Worm (Caenorhabditis elegans) whole organism, L1 larva: ENCODE data around the gene C27B7.7.

ENCODE experiments used
- C04F5.9 ChIP-seq: sonication (generic microtip); optimal IDR thresholded peaks from 2 replicates; lab custom pipeline; 2016; ENCODE audit warnings: missing genetic modification characterization, missing compliant biosample characterization
- C16A3.4 ChIP-seq: fragments of 150-350 bp; optimal IDR thresholded peaks from 2 replicates; lab custom pipeline; 2014; ENCODE audit warnings: missing biosample characterization, missing genetic modification characterization
- C34B4.2 ChIP-seq: sonication (generic microtip); optimal IDR thresholded peaks from 2 replicates; lab custom pipeline; 2017; ENCODE audit warnings: mild to moderate bottlenecking, missing genetic modification characterization, missing compliant biosample characterization
- aly-2 ChIP-seq: fragments of 150-350 bp; optimal IDR thresholded peaks from 2 replicates; lab custom pipeline; 2014; ENCODE audit warnings: missing biosample characterization, missing genetic modification characterization
- ceh-63 ChIP-seq: fragments of 200-800 bp; sonication (Bioruptor generic); optimal IDR thresholded peaks from 2 replicates; lab custom pipeline; 2018; ENCODE audit warnings: mild to moderate bottlenecking, missing genetic modification characterization, missing compliant biosample characterization
- ceh-8 ChIP-seq: fragments of 200-800 bp; sonication (Bioruptor generic); optimal IDR thresholded peaks from 2 replicates; lab custom pipeline; 2018; ENCODE audit warnings: mild to moderate bottlenecking, missing genetic modification characterization, moderate library complexity, missing compliant biosample characterization
- ceh-82 ChIP-seq, 3 experiments: fragments of 150-350 bp in 1 of 3; sonication (generic microtip) in 2 of 3; optimal IDR thresholded peaks; 2 replicates each; lab custom pipeline; 2014 to 2017; ENCODE audit warnings: missing biosample characterization in 3 of 3, missing genetic modification characterization in 3 of 3
- ces-1 ChIP-seq: fragments of 150-350 bp; optimal IDR thresholded peaks from 2 replicates; lab custom pipeline; 2014; ENCODE audit warnings: missing biosample characterization, missing genetic modification reagents, missing genetic modification characterization
- dpl-1 ChIP-seq, 3 experiments: fragments of 150-350 bp in 2 of 3; sonication (generic microtip) in 1 of 3; optimal IDR thresholded peaks; 2 replicates each; lab custom pipeline; 2014 to 2017; ENCODE audit warnings: missing biosample characterization in 3 of 3, missing genetic modification characterization in 3 of 3, missing genetic modification reagents in 3 of 3
- efl-3 ChIP-seq: fragments of 200-800 bp; sonication (Bioruptor generic); optimal IDR thresholded peaks from 2 replicates; lab custom pipeline; 2018; ENCODE audit warnings: mild to moderate bottlenecking, missing genetic modification characterization, missing compliant biosample characterization
- elt-2 ChIP-seq: sonication (generic microtip); optimal IDR thresholded peaks from 2 replicates; lab custom pipeline; 2016; ENCODE audit warnings: missing genetic modification characterization, mild to moderate bottlenecking, inconsistent platforms, missing compliant biosample characterization, missing genetic modification reagents
- elt-3 ChIP-seq, 6 experiments: fragments of 150-350 bp in 1 of 6; sonication (generic microtip); optimal IDR thresholded peaks; 2 replicates each; lab custom pipeline; 2017 to 2018; ENCODE audit warnings: missing biosample characterization in 6 of 6, missing genetic modification characterization in 6 of 6, inconsistent platforms in 1 of 6
- ets-5 ChIP-seq: fragments of 200-800 bp; sonication (Bioruptor generic); IDR thresholded peaks from 2 replicates; pipeline ENCODE4 v1.3.6; 2022; ENCODE audit warnings: missing genetic modification characterization, missing compliant biosample characterization
- fkh-4 ChIP-seq: sonication (generic microtip); optimal IDR thresholded peaks from 2 replicates; lab custom pipeline; 2016; ENCODE audit warnings: missing compliant biosample characterization, missing genetic modification characterization, borderline replicate concordance
- fos-1 ChIP-seq: fragments of 150-350 bp; optimal IDR thresholded peaks from 2 replicates; lab custom pipeline; 2014; ENCODE audit warnings: missing biosample characterization, missing genetic modification characterization
- hlh-4 ChIP-seq: sonication (generic microtip); optimal IDR thresholded peaks from 2 replicates; lab custom pipeline; 2016; ENCODE audit warnings: mild to moderate bottlenecking, missing genetic modification characterization, missing compliant biosample characterization
- irx-1 ChIP-seq: sonication (generic microtip); optimal IDR thresholded peaks from 2 replicates; lab custom pipeline; 2016; ENCODE audit warnings: missing genetic modification characterization, missing compliant biosample characterization
- isw-1 ChIP-seq: fragments of 200-800 bp; sonication (Bioruptor generic); IDR thresholded peaks from 2 replicates; pipeline ENCODE4 v1.3.6; 2022; ENCODE audit warnings: missing genetic modification characterization, missing compliant biosample characterization
- jun-1 ChIP-seq: fragments of 150-350 bp; optimal IDR thresholded peaks from 2 replicates; lab custom pipeline; 2014; ENCODE audit warnings: missing biosample characterization, missing genetic modification reagents, missing genetic modification characterization
- lin-14 ChIP-seq: fragments of 200-800 bp; sonication (Bioruptor generic); optimal IDR thresholded peaks from 2 replicates; lab custom pipeline; 2018; ENCODE audit warnings: mild to moderate bottlenecking, missing genetic modification characterization, moderate library complexity, missing compliant biosample characterization
- lin-15B ChIP-seq: fragments of 150-350 bp; sonication (generic microtip); optimal IDR thresholded peaks from 3 replicates; lab custom pipeline; 2014; ENCODE audit warnings: missing biosample characterization, missing genetic modification characterization
- lin-35 ChIP-seq, 2 experiments: fragments of 150-350 bp; optimal IDR thresholded peaks; 2 replicates each; lab custom pipeline; 2014; ENCODE audit warnings: missing biosample characterization in 2 of 2, missing genetic modification characterization in 2 of 2, missing genetic modification reagents in 2 of 2
- lin-39 ChIP-seq: fragments of 150-350 bp; optimal IDR thresholded peaks from 2 replicates; lab custom pipeline; 2014; ENCODE audit warnings: missing biosample characterization, missing genetic modification reagents, missing genetic modification characterization
- lir-3 ChIP-seq: sonication (generic microtip); optimal IDR thresholded peaks from 2 replicates; lab custom pipeline; 2016; ENCODE audit warnings: mild to moderate bottlenecking, missing genetic modification characterization, moderate library complexity, missing compliant biosample characterization; ENCODE audit not compliant: poor library complexity
- lsy-2 ChIP-seq, 2 experiments: fragments of 150-350 bp; optimal IDR thresholded peaks; 2 replicates each; lab custom pipeline; 2014; ENCODE audit warnings: missing biosample characterization in 2 of 2, missing genetic modification characterization in 2 of 2
- mef-2 ChIP-seq: fragments of 150-350 bp; optimal IDR thresholded peaks from 2 replicates; lab custom pipeline; 2014; ENCODE audit warnings: missing biosample characterization, missing genetic modification characterization
- nhr-28 ChIP-seq: fragments of 150-350 bp; optimal IDR thresholded peaks from 2 replicates; lab custom pipeline; 2014; ENCODE audit warnings: missing biosample characterization, missing genetic modification characterization
- nhr-71 ChIP-seq: sonication (generic microtip); optimal IDR thresholded peaks from 2 replicates; lab custom pipeline; 2016; ENCODE audit warnings: mild to moderate bottlenecking, missing genetic modification characterization, moderate library complexity, missing compliant biosample characterization
- nhr-77 ChIP-seq: fragments of 150-350 bp; optimal IDR thresholded peaks from 2 replicates; lab custom pipeline; 2014; ENCODE audit warnings: missing biosample characterization, missing genetic modification characterization
- nhr-84 ChIP-seq: sonication (generic microtip); optimal IDR thresholded peaks from 2 replicates; lab custom pipeline; 2017; ENCODE audit warnings: missing biosample characterization, missing genetic modification characterization
- nhr-85 ChIP-seq: sonication (generic microtip); peaks from one replicate; lab custom pipeline; 2016; ENCODE audit warnings: missing genetic modification characterization, inconsistent platforms, missing compliant biosample characterization
- nhr-90 ChIP-seq: sonication (generic microtip); optimal IDR thresholded peaks from 2 replicates; lab custom pipeline; 2016; ENCODE audit warnings: mild to moderate bottlenecking, missing genetic modification characterization, missing compliant biosample characterization; ENCODE audit not compliant: poor library complexity
- rnt-1 ChIP-seq: sonication (generic microtip); optimal IDR thresholded peaks from 2 replicates; lab custom pipeline; 2016; ENCODE audit warnings: mild to moderate bottlenecking, missing genetic modification characterization, moderate library complexity, missing compliant biosample characterization
- sox-4 ChIP-seq: sonication (generic microtip); optimal IDR thresholded peaks from 2 replicates; lab custom pipeline; 2016; ENCODE audit warnings: missing genetic modification characterization, missing compliant biosample characterization
- sup-37 ChIP-seq: fragments of 200-800 bp; sonication (Bioruptor generic); optimal IDR thresholded peaks from 2 replicates; lab custom pipeline; 2018; ENCODE audit warnings: mild to moderate bottlenecking, missing genetic modification characterization, missing compliant biosample characterization
- swsn-7 ChIP-seq: sonication (generic microtip); optimal IDR thresholded peaks from 2 replicates; lab custom pipeline; 2016; ENCODE audit warnings: missing genetic modification characterization, missing compliant biosample characterization
- tlp-1 ChIP-seq: fragments of 150-350 bp; optimal IDR thresholded peaks from 2 replicates; lab custom pipeline; 2014; ENCODE audit warnings: missing biosample characterization, missing genetic modification characterization
- unc-30 ChIP-seq: sonication (generic microtip); optimal IDR thresholded peaks from 2 replicates; lab custom pipeline; 2017; ENCODE audit warnings: missing biosample characterization, missing genetic modification characterization
- unc-62 ChIP-seq: fragments of 150-350 bp; optimal IDR thresholded peaks from 2 replicates; lab custom pipeline; 2014; ENCODE audit warnings: missing biosample characterization, missing genetic modification reagents, missing genetic modification characterization
- unc-86 ChIP-seq: sonication (generic microtip); optimal IDR thresholded peaks from 2 replicates; lab custom pipeline; 2016; ENCODE audit warnings: missing genetic modification characterization, missing compliant biosample characterization
- unc-98 ChIP-seq: fragments of 200-800 bp; sonication (Bioruptor generic); IDR thresholded peaks from 2 replicates; pipeline ENCODE4 v1.3.6; 2022; ENCODE audit warnings: missing genetic modification characterization, missing compliant biosample characterization
- vab-15 ChIP-seq: sonication (generic microtip); optimal IDR thresholded peaks from 2 replicates; lab custom pipeline; 2017; ENCODE audit warnings: missing genotype, mild to moderate bottlenecking, missing genetic modification characterization, missing compliant biosample characterization
- xbp-1 ChIP-seq: sonication (generic microtip); optimal IDR thresholded peaks from 2 replicates; lab custom pipeline; 2016; ENCODE audit warnings: missing genetic modification characterization, missing compliant biosample characterization
- zag-1 ChIP-seq: fragments of 150-350 bp; optimal IDR thresholded peaks from 2 replicates; lab custom pipeline; 2014; ENCODE audit warnings: missing biosample characterization, missing genetic modification characterization
- zip-4 ChIP-seq: fragments of 200-800 bp; sonication (Bioruptor generic); optimal IDR thresholded peaks from 2 replicates; lab custom pipeline; 2018; ENCODE audit warnings: mild to moderate bottlenecking, missing genetic modification characterization, moderate library complexity, missing compliant biosample characterization
- ztf-4 ChIP-seq: fragments of 150-350 bp; optimal IDR thresholded peaks from 2 replicates; lab custom pipeline; 2014; ENCODE audit warnings: missing biosample characterization, missing genetic modification characterization

Gene C27B7.7

DNA sequence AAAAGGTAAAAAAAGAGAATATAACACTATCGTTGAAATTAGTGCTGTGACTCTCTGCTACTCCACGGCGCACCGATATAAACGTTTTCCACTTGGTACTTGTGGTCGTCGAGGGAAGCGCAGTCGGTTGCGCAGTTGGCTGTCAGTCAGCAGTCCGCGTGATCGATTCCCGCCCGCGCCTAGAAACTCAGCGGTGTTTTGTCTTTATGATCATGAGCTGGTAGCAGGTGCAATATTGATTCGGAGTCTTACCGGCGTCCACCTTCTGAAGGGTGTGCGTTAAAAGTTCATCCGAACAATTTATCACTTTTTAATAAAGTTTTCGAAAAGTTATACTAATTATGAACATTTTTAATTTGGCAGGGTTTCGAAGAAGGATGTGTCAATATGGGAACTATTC, 20.2 kb downstream of the C27B7.7 start (continued):
- TF ChIP-seq elt-2 (tag; lab: Kevin White, UChicago) (peak; percentile 72), aly-2 (tag; lab: Kevin White, UChicago) (peak; percentile 50), ztf-4 (tag; lab: Kevin White, UChicago) (peak; percentile 64), ceh-63 (GFP tag; lab: Kevin White, UChicago) (no peak), dpl-1 (GFP tag; optimal IDR thresholded peaks at IDR 0.05; lab: Kevin White, UChicago) (peak in 2 of 3 experiments; percentile 53 to 55), jun-1 (peak; percentile 61), isw-1 (no peak; the same call in 1 of the 2 replicates), ceh-8 (GFP tag; lab: Kevin White, UChicago) (peak; percentile 60), lin-15B (tag; lab: Kevin White, UChicago) (no peak), nhr-85 (peak; percentile 81), lsy-2 (tag; optimal IDR thresholded peaks at IDR 0.05; lab: Kevin White, UChicago) (peak; percentile 58 to 72), ces-1 (GFP tag; lab: Kevin White, UChicago) (no peak), nhr-90 (tag; lab: Kevin White, UChicago) (peak; percentile 82), mef-2 (no peak), fos-1 (tag; lab: Kevin White, UChicago) (peak; percentile 64), lir-3 (tag; lab: Kevin White, UChicago) (peak; percentile 51), unc-98 (GFP tag; lab: Robert Waterston, UW) (peak; percentile 48; the same call in 1 of the 2 replicates), swsn-7 (tag; lab: Kevin White, UChicago) (peak; percentile 77), ceh-82 (tag; optimal IDR thresholded peaks at IDR 0.05; lab: Kevin White, UChicago) (peak; percentile 55 to 62 (median 60)), elt-3 (tag; optimal IDR thresholded peaks at IDR 0.05; lab: Kevin White, UChicago) (peak in 1 of 6 experiments; percentile 75), xbp-1 (tag; lab: Kevin White, UChicago) (peak; percentile 79), efl-3 (GFP tag; lab: Kevin White, UChicago) (peak; percentile 24), nhr-77 (peak; percentile 55), sox-4 (tag; lab: Kevin White, UChicago) (no peak), nhr-84 (no peak), vab-15 (tag; lab: Kevin White, UChicago) (no peak), lin-14 (GFP tag; lab: Kevin White, UChicago) (peak; percentile 72), tlp-1 (tag; lab: Kevin White, UChicago) (no peak), zag-1 (tag; lab: Kevin White, UChicago) (no peak), irx-1 (peak; percentile 56), unc-86 (peak; percentile 43), zip-4 (peak; percentile 13), lin-39 (tag; lab: Kevin White, UChicago) (no peak), rnt-1 (peak; percentile 84), sup-37 (peak; percentile 49), hlh-4 (tag; lab: Kevin White, UChicago) (no peak), C34B4.2 (tag; lab: Kevin White, UChicago) (no peak), lin-35 (GFP tag; optimal IDR thresholded peaks at IDR 0.05; lab: Kevin White, UChicago) (peak; percentile 52 to 81), nhr-28 (tag; lab: Kevin White, UChicago) (no peak), unc-62 (GFP tag; lab: Kevin White, UChicago) (no peak), C16A3.4 (peak; percentile 76), C04F5.9 (peak; percentile 29), unc-30 (no peak), fkh-4 (tag; lab: Kevin White, UChicago) (no peak), ets-5 (GFP tag; lab: Robert Waterston, UW) (no peak), nhr-71 (peak; percentile 87)
